3 fruit fly cellular contexts compared by ENCODE assay signal in genomic region chrX:1129575-1130281, dm6.
TF ChIP-seq lines count a peak whose summit lies in the region.

No protein-coding gene starts in this region.

TF ChIP-seq in whole organism, embryonic, 481 proteins besides CTCF, POLR2A, EP300 and RAD21 (continued from another document and continues in another):
- TF ChIP-seq ranshi (GFP tag; IDR thresholded peaks at IDR 0.05; lab: Robert Waterston, UW): peak; percentile 52
- TF ChIP-seq CG2202 (tag; optimal IDR thresholded peaks at IDR 0.05; lab: Kevin White, UChicago): peak; percentile 49
- no peak for TF ChIP-seq Adf1 (GFP tag; IDR thresholded peaks at IDR 0.05; lab: Robert Waterston, UW)
- peak; percentile 47 for TF ChIP-seq CG15601 (tag; optimal IDR thresholded peaks at IDR 0.05; lab: Kevin White, UChicago)
- no peak for TF ChIP-seq ap (GFP tag; IDR thresholded peaks at IDR 0.05; lab: Robert Waterston, UW)
- peak; percentile 2 for TF ChIP-seq CG15011 (GFP tag; optimal IDR thresholded peaks at IDR 0.05; lab: Kevin White, UChicago)
- TF ChIP-seq bcd (GFP tag; optimal IDR thresholded peaks at IDR 0.05; lab: Kevin White, UChicago): peak; percentile 41
- no peak for TF ChIP-seq Dbx (GFP tag; IDR thresholded peaks at IDR 0.05; lab: Robert Waterston, UW)
- TF ChIP-seq GATAe (GFP tag; conservative IDR thresholded peaks at IDR 0.05; lab: Robert Waterston, UW): no peak
- TF ChIP-seq CG8359 (GFP tag; optimal IDR thresholded peaks at IDR 0.05; lab: Kevin White, UChicago; ENCODE audit: borderline replicate concordance): peak; percentile 17
- TF ChIP-seq p53 (GFP tag; optimal IDR thresholded peaks at IDR 0.05; lab: Kevin White, UChicago): no peak
- TF ChIP-seq Nf-YC (tag; optimal IDR thresholded peaks at IDR 0.05; lab: Kevin White, UChicago): no peak
- no peak for TF ChIP-seq Dp (GFP tag; optimal IDR thresholded peaks at IDR 0.05; lab: Kevin White, UChicago)
- no peak for TF ChIP-seq CG11560 (tag; IDR thresholded peaks at IDR 0.05; lab: Robert Waterston, UW)
- no peak for TF ChIP-seq Fer1 (GFP tag; optimal IDR thresholded peaks at IDR 0.05; lab: Kevin White, UChicago)
- peak; percentile 60 for TF ChIP-seq CG4424 (GFP tag; optimal IDR thresholded peaks at IDR 0.05; lab: Kevin White, UChicago)
- TF ChIP-seq CG1647 (GFP tag; optimal IDR thresholded peaks at IDR 0.05; lab: Kevin White, UChicago): peak; percentile 6
- TF ChIP-seq CG17802 (tag; optimal IDR thresholded peaks at IDR 0.05; lab: Kevin White, UChicago): peak; percentile 10
- peak; percentile 61 for TF ChIP-seq lab (GFP tag; optimal IDR thresholded peaks at IDR 0.05; lab: Kevin White, UChicago)
- no peak for TF ChIP-seq CG32767 (GFP tag; IDR thresholded peaks at IDR 0.05; lab: Robert Waterston, UW)
- peak; percentile 74 for TF ChIP-seq CG8388 (GFP tag; optimal IDR thresholded peaks at IDR 0.05; lab: Kevin White, UChicago)
- no peak for TF ChIP-seq sima (GFP tag; optimal IDR thresholded peaks at IDR 0.05; lab: Kevin White, UChicago)
- no peak for TF ChIP-seq MTF-1 (GFP tag; optimal IDR thresholded peaks at IDR 0.05; lab: Kevin White, UChicago; ENCODE audit: borderline replicate concordance)
- TF ChIP-seq Sry-β (GFP tag; optimal IDR thresholded peaks at IDR 0.05; lab: Kevin White, UChicago): no peak
- peak; percentile 61 for TF ChIP-seq CG1529 (GFP tag; optimal IDR thresholded peaks at IDR 0.05; lab: Kevin White, UChicago)
- peak; percentile 78 for TF ChIP-seq CG17359 (tag; optimal IDR thresholded peaks at IDR 0.05; lab: Kevin White, UChicago)
- TF ChIP-seq CG10462 (GFP tag; optimal IDR thresholded peaks at IDR 0.05; lab: Kevin White, UChicago): peak; percentile 30
- no peak for TF ChIP-seq BEAF-32 (GFP tag; optimal IDR thresholded peaks at IDR 0.05; lab: Kevin White, UChicago)
- TF ChIP-seq zfh1 (GFP tag; IDR thresholded peaks at IDR 0.05; lab: Robert Waterston, UW): peak; percentile 83
- no peak for TF ChIP-seq Taf1 (GFP tag; IDR thresholded peaks at IDR 0.05; lab: Robert Waterston, UW)
- peak; percentile 63 for TF ChIP-seq sisA (GFP tag; IDR thresholded peaks at IDR 0.05; lab: Robert Waterston, UW)
- peak; percentile 10 for TF ChIP-seq zen (tag; optimal IDR thresholded peaks at IDR 0.05; lab: Kevin White, UChicago)
- no peak for TF ChIP-seq Dad (GFP tag; optimal IDR thresholded peaks at IDR 0.05; lab: Kevin White, UChicago)
- no peak for TF ChIP-seq CG30020 (tag; optimal IDR thresholded peaks at IDR 0.05; lab: Kevin White, UChicago)
- peak; percentile 71 for TF ChIP-seq CG11695 (GFP tag; IDR thresholded peaks at IDR 0.05; lab: Robert Waterston, UW)
- TF ChIP-seq gsb-n (tag; optimal IDR thresholded peaks at IDR 0.05; lab: Kevin White, UChicago): peak; percentile 79
- TF ChIP-seq ATbp (GFP tag; optimal IDR thresholded peaks at IDR 0.05; lab: Kevin White, UChicago): peak; percentile 73
- no peak for TF ChIP-seq grn (GFP tag; optimal IDR thresholded peaks at IDR 0.05; lab: Kevin White, UChicago)
- TF ChIP-seq Sry-δ (GFP tag; optimal IDR thresholded peaks at IDR 0.05; lab: Kevin White, UChicago): no peak
- TF ChIP-seq ac (GFP tag; optimal IDR thresholded peaks at IDR 0.05; lab: Kevin White, UChicago): no peak
- TF ChIP-seq CG16813 (GFP tag; IDR thresholded peaks at IDR 0.05; lab: Robert Waterston, UW; ENCODE audit: partially characterized antibody): no peak
- TF ChIP-seq prd (optimal IDR thresholded peaks at IDR 0.05; lab: Kevin White, UChicago): no peak
- peak; percentile 83 for TF ChIP-seq prd (GFP tag; IDR thresholded peaks at IDR 0.05; lab: Robert Waterston, UW)
- TF ChIP-seq pros (GFP tag; optimal IDR thresholded peaks at IDR 0.05; lab: Kevin White, UChicago): no peak

TF ChIP-seq in whole organism, prepupa, 60 proteins besides CTCF, POLR2A, EP300 and RAD21 (continued from another document):
- TF ChIP-seq Eip78C (GFP tag; lab: Kevin White, UChicago) (no peak), Blimp-1 (GFP tag; optimal IDR thresholded peaks at IDR 0.05; lab: Kevin White, UChicago) (peak; percentile 68), Eip93F (GFP tag; optimal IDR thresholded peaks at IDR 0.05; lab: Kevin White, UChicago) (peak; percentile 55), CG31627 (GFP tag; optimal IDR thresholded peaks at IDR 0.05; lab: Kevin White, UChicago) (peak; percentile 92), Lpt (GFP tag; optimal IDR thresholded peaks at IDR 0.05; lab: Kevin White, UChicago) (peak; percentile 80), vri (GFP tag; optimal IDR thresholded peaks at IDR 0.05; lab: Kevin White, UChicago) (peak; percentile 83), CG15336 (GFP tag; IDR thresholded peaks at IDR 0.05; lab: Robert Waterston, UW) (peak; percentile 92), Eip75B (GFP tag; optimal IDR thresholded peaks at IDR 0.05; lab: Kevin White, UChicago) (peak; percentile 88), Sox15 (GFP tag; optimal IDR thresholded peaks at IDR 0.05; lab: Kevin White, UChicago) (peak; percentile 79), Sox102F (GFP tag; optimal IDR thresholded peaks at IDR 0.05; lab: Kevin White, UChicago) (peak; percentile 94), CG16779 (tag; optimal IDR thresholded peaks at IDR 0.05; lab: Kevin White, UChicago) (peak; percentile 80), cyc (GFP tag; optimal IDR thresholded peaks at IDR 0.05; lab: Kevin White, UChicago) (peak; percentile 91), CG4318 (GFP tag; optimal IDR thresholded peaks at IDR 0.05; lab: Kevin White, UChicago) (peak; percentile 69), Hr38 (GFP tag; optimal IDR thresholded peaks at IDR 0.05; lab: Kevin White, UChicago) (no peak), CG6854 (GFP tag; optimal IDR thresholded peaks at IDR 0.05; lab: Kevin White, UChicago) (peak; percentile 72), pdm3 (GFP tag; optimal IDR thresholded peaks at IDR 0.05; lab: Kevin White, UChicago) (peak; percentile 94), eg (GFP tag; IDR thresholded peaks at IDR 0.05; lab: Robert Waterston, UW) (peak; percentile 90), net (GFP tag; optimal IDR thresholded peaks at IDR 0.05; lab: Kevin White, UChicago) (peak; percentile 90), CG11294 (GFP tag; IDR thresholded peaks at IDR 0.05; lab: Robert Waterston, UW) (peak; percentile 77), CG10669 (GFP tag; optimal IDR thresholded peaks at IDR 0.05; lab: Kevin White, UChicago) (peak; percentile 88), Hr39 (GFP tag; optimal IDR thresholded peaks at IDR 0.05; lab: Kevin White, UChicago) (peak; percentile 92), acj6 (GFP tag; optimal IDR thresholded peaks at IDR 0.05; lab: Kevin White, UChicago) (peak; percentile 89), CG9139 (GFP tag; optimal IDR thresholded peaks at IDR 0.05; lab: Kevin White, UChicago) (peak; percentile 67), dsx (GFP tag; optimal IDR thresholded peaks at IDR 0.05; lab: Kevin White, UChicago; ENCODE audit: poor library complexity, severe bottlenecking) (no peak), Sox14 (GFP tag; optimal IDR thresholded peaks at IDR 0.05; lab: Kevin White, UChicago) (peak; percentile 87), fd85E (GFP tag; optimal IDR thresholded peaks at IDR 0.05; lab: Kevin White, UChicago) (peak; percentile 76), fkh (GFP tag; optimal IDR thresholded peaks at IDR 0.05; lab: Kevin White, UChicago) (no peak), CG7368 (GFP tag; optimal IDR thresholded peaks at IDR 0.05; lab: Kevin White, UChicago) (peak; percentile 89), CG6808 (GFP tag; optimal IDR thresholded peaks at IDR 0.05; lab: Kevin White, UChicago) (peak; percentile 79), lz (GFP tag; optimal IDR thresholded peaks at IDR 0.05; lab: Kevin White, UChicago) (peak; percentile 90), CG6163 (GFP tag; IDR thresholded peaks at IDR 0.05; lab: Robert Waterston, UW) (peak; percentile 95), CG34406 (GFP tag; optimal IDR thresholded peaks at IDR 0.05; lab: Kevin White, UChicago) (peak; percentile 85), OdsH (GFP tag; optimal IDR thresholded peaks at IDR 0.05; lab: Kevin White, UChicago) (peak; percentile 90), salr (GFP tag; optimal IDR thresholded peaks at IDR 0.05; lab: Kevin White, UChicago) (peak; percentile 84 to 85), CG8319 (GFP tag; optimal IDR thresholded peaks at IDR 0.05; lab: Kevin White, UChicago) (peak; percentile 87), Ets21C (GFP tag; optimal IDR thresholded peaks at IDR 0.05; lab: Kevin White, UChicago) (peak; percentile 85)

TF ChIP-seq in whole organism, wandering third instar larva, 38 proteins besides CTCF, POLR2A, EP300 and RAD21 (continued from another document):
- TF ChIP-seq dl (GFP tag; optimal IDR thresholded peaks at IDR 0.05; lab: Kevin White, UChicago; ENCODE audit: insufficient read depth in 1 of 2, partially characterized antibody in 2 of 2): no peak
